Fruit fly (Drosophila melanogaster) whole organism, prepupa: ENCODE results near the gene fy.
A peak's percentile ranks its signal among the peaks of the same experiment; 100 is the strongest.

ENCODE experiments used
- Blimp-1 ChIP-seq: fragments of 200-800 bp; sonication (Bioruptor generic); optimal IDR thresholded peaks from 3 replicates; lab custom pipeline; 2017; ENCODE audit warnings: missing biosample characterization, missing genetic modification characterization, mild to moderate bottlenecking, moderate library complexity, missing genetic modification reagents
- CG10669 ChIP-seq: fragments of 200-800 bp; sonication (Bioruptor generic); optimal IDR thresholded peaks from 3 replicates; lab custom pipeline; 2018; ENCODE audit warnings: missing biosample characterization, mild to moderate bottlenecking, missing genetic modification characterization, moderate library complexity
- CG11294 ChIP-seq: fragments of 200-800 bp; sonication (Bioruptor generic); IDR thresholded peaks from 2 replicates; pipeline ENCODE4 v1.3.6; 2022; ENCODE audit warnings: missing biosample characterization, missing genetic modification characterization
- CG11762 ChIP-seq: fragments of 200-800 bp; sonication (Bioruptor generic); optimal IDR thresholded peaks from 3 replicates; lab custom pipeline; 2016; ENCODE audit warnings: missing biosample characterization, missing genetic modification characterization; ENCODE audit not compliant: insufficient read depth
- CG11902 ChIP-seq: fragments of 200-800 bp; sonication (Bioruptor generic); optimal IDR thresholded peaks from 3 replicates; lab custom pipeline; 2016; ENCODE audit warnings: missing biosample characterization, missing genetic modification characterization
- CG15336 ChIP-seq: fragments of 200-800 bp; sonication (Bioruptor generic); IDR thresholded peaks from 2 replicates; pipeline ENCODE4 v1.3.6; 2022; ENCODE audit warnings: missing biosample characterization, missing genetic modification characterization
- CG16779 ChIP-seq: fragments of 200-800 bp; sonication (Bioruptor generic); optimal IDR thresholded peaks from 3 replicates; lab custom pipeline; 2017; ENCODE audit warnings: missing biosample characterization, mild to moderate bottlenecking, missing genetic modification characterization
- CG3032 ChIP-seq: fragments of 200-800 bp; optimal IDR thresholded peaks from 2 replicates; lab custom pipeline; 2019; ENCODE audit warnings: missing biosample characterization, mild to moderate bottlenecking, missing genetic modification characterization, moderate library complexity
- CG31627 ChIP-seq: fragments of 200-800 bp; sonication (Bioruptor generic); optimal IDR thresholded peaks from 3 replicates; lab custom pipeline; 2016; ENCODE audit warnings: missing biosample characterization, missing genetic modification characterization
- CG32006 ChIP-seq: fragments of 200-800 bp; sonication (Bioruptor generic); optimal IDR thresholded peaks from 3 replicates; lab custom pipeline; 2017; ENCODE audit warnings: missing biosample characterization, mild to moderate bottlenecking, missing genetic modification characterization
- CG34406 ChIP-seq: fragments of 200-800 bp; sonication (Bioruptor generic); optimal IDR thresholded peaks from 3 replicates; lab custom pipeline; 2016; ENCODE audit warnings: missing biosample characterization, missing genetic modification characterization
- CG6163 ChIP-seq: fragments of 200-800 bp; sonication (Bioruptor generic); IDR thresholded peaks from 3 replicates; pipeline ENCODE4 v1.3.6; 2022; ENCODE audit warnings: missing biosample characterization, missing genetic modification characterization
- CG6792 ChIP-seq: fragments of 200-800 bp; sonication (Bioruptor generic); optimal IDR thresholded peaks from 3 replicates; lab custom pipeline; 2016; ENCODE audit warnings: missing biosample characterization, missing genetic modification characterization
- CG6808 ChIP-seq: fragments of 200-800 bp; sonication (Bioruptor generic); optimal IDR thresholded peaks from 3 replicates; lab custom pipeline; 2017; ENCODE audit warnings: missing biosample characterization, missing genetic modification characterization, mild to moderate bottlenecking, moderate library complexity, missing genetic modification reagents
- CG6854 ChIP-seq: fragments of 200-800 bp; sonication (Bioruptor generic); optimal IDR thresholded peaks from 2 replicates; lab custom pipeline; 2017; ENCODE audit warnings: missing biosample characterization, mild to moderate bottlenecking, missing genetic modification characterization
- CG8119 ChIP-seq: fragments of 200-800 bp; sonication (Bioruptor generic); IDR thresholded peaks from 3 replicates; pipeline ENCODE4 v1.3.6; 2022; ENCODE audit warnings: missing biosample characterization, missing genetic modification characterization
- CG8319 ChIP-seq: fragments of 200-800 bp; sonication (Bioruptor generic); optimal IDR thresholded peaks from 3 replicates; lab custom pipeline; 2016; ENCODE audit warnings: missing biosample characterization, missing genetic modification characterization
- CG8632 ChIP-seq: fragments of 200-800 bp; sonication (Bioruptor generic); optimal IDR thresholded peaks from 3 replicates; lab custom pipeline; 2016; ENCODE audit warnings: missing biosample characterization, missing genetic modification characterization
- CG9139 ChIP-seq: fragments of 200-800 bp; sonication (Bioruptor generic); optimal IDR thresholded peaks from 3 replicates; lab custom pipeline; 2017; ENCODE audit warnings: missing biosample characterization, mild to moderate bottlenecking, missing genetic modification characterization
- Eip75B ChIP-seq: fragments of 200-800 bp; sonication (Bioruptor generic); optimal IDR thresholded peaks from 3 replicates; lab custom pipeline; 2016; ENCODE audit warnings: missing biosample characterization, missing genetic modification characterization
- Eip78C ChIP-seq: fragments of 200-800 bp; sonication (Bioruptor generic); peaks from one replicate; lab custom pipeline; 2016; ENCODE audit warnings: missing biosample characterization, missing genetic modification characterization
- Eip93F ChIP-seq: fragments of 200-800 bp; sonication (Bioruptor generic); optimal IDR thresholded peaks from 2 replicates; lab custom pipeline; 2016; ENCODE audit warnings: missing biosample characterization, mild to moderate bottlenecking, missing genetic modification characterization
- Ets21C ChIP-seq: fragments of 200-800 bp; sonication (Bioruptor generic); optimal IDR thresholded peaks from 3 replicates; lab custom pipeline; 2016; ENCODE audit warnings: missing biosample characterization, missing genetic modification characterization
- Ets96B ChIP-seq: fragments of 200-800 bp; optimal IDR thresholded peaks from 2 replicates; lab custom pipeline; 2019; ENCODE audit warnings: missing biosample characterization, mild to moderate bottlenecking, missing genetic modification characterization, moderate library complexity
- Gug ChIP-seq: fragments of 200-800 bp; sonication (Bioruptor generic); IDR thresholded peaks from 2 replicates; pipeline ENCODE4 v1.3.6; 2022; ENCODE audit warnings: missing biosample characterization, missing genetic modification characterization
- Hr4 ChIP-seq: fragments of 200-800 bp; sonication (Bioruptor generic); optimal IDR thresholded peaks from 3 replicates; lab custom pipeline; 2016; ENCODE audit warnings: missing biosample characterization, missing genetic modification characterization
- Lpt ChIP-seq: fragments of 200-800 bp; sonication (Bioruptor generic); optimal IDR thresholded peaks from 3 replicates; lab custom pipeline; 2016; ENCODE audit warnings: missing biosample characterization, missing genetic modification characterization
- Met ChIP-seq: fragments of 200-800 bp; sonication (Bioruptor generic); optimal IDR thresholded peaks from 3 replicates; lab custom pipeline; 2016; ENCODE audit warnings: missing biosample characterization, missing genetic modification characterization
- OdsH ChIP-seq: fragments of 200-800 bp; sonication (Bioruptor generic); optimal IDR thresholded peaks from 3 replicates; lab custom pipeline; 2016; ENCODE audit warnings: missing biosample characterization, missing genetic modification characterization
- Sox102F ChIP-seq: fragments of 200-800 bp; sonication (Bioruptor generic); optimal IDR thresholded peaks from 2 replicates; lab custom pipeline; 2016; ENCODE audit warnings: missing biosample characterization, mild to moderate bottlenecking, missing genetic modification characterization
- Sox14 ChIP-seq: fragments of 200-800 bp; sonication (Bioruptor generic); optimal IDR thresholded peaks from 3 replicates; lab custom pipeline; 2016; ENCODE audit warnings: missing biosample characterization, missing genetic modification characterization
- Sox15 ChIP-seq: fragments of 200-800 bp; sonication (Bioruptor generic); optimal IDR thresholded peaks from 3 replicates; lab custom pipeline; 2016; ENCODE audit warnings: missing biosample characterization, missing genetic modification characterization
- achi ChIP-seq: fragments of 200-800 bp; sonication (Bioruptor generic); optimal IDR thresholded peaks from 3 replicates; lab custom pipeline; 2016; ENCODE audit warnings: missing biosample characterization, missing genetic modification characterization
- acj6 ChIP-seq: fragments of 200-800 bp; sonication (Bioruptor generic); optimal IDR thresholded peaks from 3 replicates; lab custom pipeline; 2016; ENCODE audit warnings: missing biosample characterization, missing genetic modification characterization
- cyc ChIP-seq: fragments of 200-800 bp; sonication (Bioruptor generic); optimal IDR thresholded peaks from 3 replicates; lab custom pipeline; 2016; ENCODE audit warnings: missing biosample characterization, missing genetic modification characterization
- dac ChIP-seq: fragments of 200-800 bp; sonication (Bioruptor generic); optimal IDR thresholded peaks from 2 replicates; lab custom pipeline; 2017; ENCODE audit warnings: missing biosample characterization, mild to moderate bottlenecking, missing genetic modification characterization
- eg ChIP-seq: fragments of 200-800 bp; sonication (Bioruptor generic); IDR thresholded peaks from 3 replicates; pipeline ENCODE4 v1.3.6; 2022; ENCODE audit warnings: missing biosample characterization, missing genetic modification characterization
- esn ChIP-seq: fragments of 200-800 bp; sonication (Bioruptor generic); optimal IDR thresholded peaks from 2 replicates; lab custom pipeline; 2016; ENCODE audit warnings: missing biosample characterization, mild to moderate bottlenecking, missing genetic modification characterization, moderate library complexity
- fd59A ChIP-seq: fragments of 200-800 bp; sonication (Bioruptor generic); optimal IDR thresholded peaks from 2 replicates; lab custom pipeline; 2017; ENCODE audit warnings: missing biosample characterization, mild to moderate bottlenecking, missing genetic modification characterization, missing genetic modification reagents
- lz ChIP-seq: fragments of 200-800 bp; sonication (Bioruptor generic); optimal IDR thresholded peaks from 3 replicates; lab custom pipeline; 2016; ENCODE audit warnings: missing biosample characterization, missing genetic modification characterization
- salr ChIP-seq, 2 experiments: fragments of 200-800 bp; sonication (Bioruptor generic); optimal IDR thresholded peaks; 3 replicates each; lab custom pipeline; 2016 to 2018; ENCODE audit warnings: missing biosample characterization in 2 of 2, missing genetic modification characterization in 2 of 2, mild to moderate bottlenecking in 1 of 2
- spab ChIP-seq: fragments of 200-800 bp; sonication (Bioruptor generic); optimal IDR thresholded peaks from 2 replicates; lab custom pipeline; 2017; ENCODE audit warnings: missing biosample characterization, mild to moderate bottlenecking, missing genetic modification characterization, missing genetic modification reagents
- ss ChIP-seq, 2 experiments: fragments of 200-800 bp; sonication (Bioruptor generic); optimal IDR thresholded peaks; 2 replicates in 1 of 2; 3 replicates in 1 of 2; lab custom pipeline; 2017 to 2018; ENCODE audit warnings: mild to moderate bottlenecking in 2 of 2, missing biosample characterization in 2 of 2, missing genetic modification characterization in 2 of 2, moderate library complexity in 1 of 2
- svp ChIP-seq: fragments of 200-800 bp; sonication (Bioruptor generic); peaks from one replicate; lab custom pipeline; 2016; ENCODE audit warnings: missing biosample characterization, missing genetic modification characterization
- topi ChIP-seq: fragments of 200-800 bp; sonication (Bioruptor generic); optimal IDR thresholded peaks from 3 replicates; lab custom pipeline; 2016; ENCODE audit warnings: missing biosample characterization, missing genetic modification characterization
- vri ChIP-seq: fragments of 200-800 bp; sonication (Bioruptor generic); optimal IDR thresholded peaks from 3 replicates; lab custom pipeline; 2016; ENCODE audit warnings: missing biosample characterization, mild to moderate bottlenecking, missing genetic modification characterization

fy gene

DNA sequence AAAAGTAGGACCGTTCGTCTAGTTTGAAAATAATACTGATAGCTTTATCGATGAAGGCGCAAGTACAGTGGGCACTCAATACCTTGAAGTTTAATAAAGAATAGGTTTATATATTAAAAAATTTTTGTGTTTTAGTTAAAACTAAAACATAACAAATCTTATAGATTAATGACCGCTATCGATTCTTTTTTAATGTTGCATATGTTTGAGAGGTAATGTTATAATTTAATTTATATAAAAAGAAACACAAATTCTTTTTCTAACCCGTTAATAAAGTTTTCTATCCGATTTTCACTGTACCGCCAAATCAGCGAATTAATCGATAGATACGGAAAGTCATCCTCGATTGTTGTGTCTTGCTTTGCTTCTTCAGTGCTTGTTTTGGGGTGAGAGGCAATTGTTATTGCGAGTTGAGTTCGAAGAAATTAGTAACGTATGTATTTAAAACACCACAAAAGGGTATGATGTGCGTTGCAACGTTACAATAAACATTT, 18.9 kb downstream of the fy start, which contains the start of the genes Dad1 and CG13384 (continued):
- TF ChIP-seq CG15336 (GFP tag; lab: Robert Waterston, UW) (peak; percentile 90), Ets21C (peak; percentile 79), CG3032 (tag; lab: Kevin White, UChicago) (peak; percentile 95), topi (GFP tag; lab: Kevin White, UChicago) (peak; percentile 89), vri (peak; percentile 77), cyc (peak; percentile 89), ss (GFP tag; optimal IDR thresholded peaks at IDR 0.05; lab: Kevin White, UChicago) (peak; percentile 87 to 90), lz (GFP tag; lab: Kevin White, UChicago) (peak; percentile 93), OdsH (GFP tag; lab: Kevin White, UChicago) (peak; percentile 95), acj6 (GFP tag; lab: Kevin White, UChicago) (peak; percentile 94), Eip78C (GFP tag; lab: Kevin White, UChicago) (peak; percentile 98), Gug (GFP tag; lab: Robert Waterston, UW) (peak; percentile 92), CG8119 (GFP tag; lab: Robert Waterston, UW) (peak; percentile 94), CG6808 (GFP tag; lab: Kevin White, UChicago) (peak; percentile 88), CG10669 (GFP tag; lab: Kevin White, UChicago) (peak; percentile 91), CG11902 (GFP tag; lab: Kevin White, UChicago) (peak; percentile 86), CG8632 (peak; percentile 93), spab (GFP tag; lab: Kevin White, UChicago) (peak; percentile 80), Lpt (GFP tag; lab: Kevin White, UChicago) (peak; percentile 86), achi (GFP tag; lab: Kevin White, UChicago) (peak; percentile 93), Eip75B (GFP tag; lab: Kevin White, UChicago) (peak; percentile 89), dac (GFP tag; lab: Kevin White, UChicago) (peak; percentile 57), fd59A (peak; percentile 78), CG6163 (GFP tag; lab: Robert Waterston, UW) (no peak; the same call in 1 of the 3 replicates), CG32006 (GFP tag; lab: Kevin White, UChicago) (peak; percentile 93), Ets96B (peak; percentile 80), salr (GFP tag; optimal IDR thresholded peaks at IDR 0.05; lab: Kevin White, UChicago) (peak in 1 of 2 experiments; percentile 67), Sox14 (GFP tag; lab: Kevin White, UChicago) (peak; percentile 91)

dm6 chr2L:8382646-8383045, 20.4 kb downstream of the fy start, which contains the start of the genes CG13392 and Rcd4:
Gene CG13392, minus strand, starts transcription at chr2L:8382807.
Gene Rcd4, plus strand, starts transcription at chr2L:8382861.
- TF ChIP-seq CG11294 (GFP tag; lab: Robert Waterston, UW): peak; percentile 38; the same call in 1 of the 2 replicates
- TF ChIP-seq Blimp-1 (GFP tag; lab: Kevin White, UChicago): no peak
- TF ChIP-seq spab (GFP tag; lab: Kevin White, UChicago): no peak
- no peak for TF ChIP-seq CG16779 (tag; lab: Kevin White, UChicago)
- peak; percentile 50 for TF ChIP-seq Eip75B (GFP tag; lab: Kevin White, UChicago)
- no peak for TF ChIP-seq CG8119 (GFP tag; lab: Robert Waterston, UW)
- peak; percentile 57 for TF ChIP-seq Met (GFP tag; lab: Kevin White, UChicago)
- TF ChIP-seq CG11762: peak; percentile 21
- TF ChIP-seq Sox102F (GFP tag; lab: Kevin White, UChicago): peak; percentile 65
- peak; percentile 80 for TF ChIP-seq achi (GFP tag; lab: Kevin White, UChicago)
- peak; percentile 47 for TF ChIP-seq svp (GFP tag; lab: Kevin White, UChicago)
- TF ChIP-seq Sox15 (GFP tag; lab: Kevin White, UChicago): no peak
- TF ChIP-seq CG31627 (GFP tag; lab: Kevin White, UChicago): peak; percentile 80
- TF ChIP-seq CG6854 (GFP tag; lab: Kevin White, UChicago): peak; percentile 36
- TF ChIP-seq Ets21C: peak; percentile 42
- peak; percentile 78 for TF ChIP-seq Eip78C (GFP tag; lab: Kevin White, UChicago)
- peak; percentile 64 for TF ChIP-seq eg (GFP tag; lab: Robert Waterston, UW)
- TF ChIP-seq CG11902 (GFP tag; lab: Kevin White, UChicago): peak; percentile 39
- peak; percentile 76 for TF ChIP-seq topi (GFP tag; lab: Kevin White, UChicago)
- peak; percentile 69; the same call in 2 of the 3 replicates for TF ChIP-seq CG6163 (GFP tag; lab: Robert Waterston, UW)
- TF ChIP-seq esn: peak; percentile 77
- TF ChIP-seq CG8319: no peak
- TF ChIP-seq CG8632: peak; percentile 26
- peak; percentile 12 for TF ChIP-seq Ets96B
- TF ChIP-seq vri: peak; percentile 92
- peak; percentile 35 for TF ChIP-seq Hr4
- peak; percentile 35 for TF ChIP-seq CG10669 (GFP tag; lab: Kevin White, UChicago)
- peak; percentile 60 for TF ChIP-seq acj6 (GFP tag; lab: Kevin White, UChicago)
- no peak for TF ChIP-seq Eip93F (GFP tag; lab: Kevin White, UChicago)
- TF ChIP-seq fd59A: no peak
- TF ChIP-seq CG34406 (GFP tag; lab: Kevin White, UChicago): peak; percentile 14
- TF ChIP-seq cyc: peak; percentile 77
- no peak for TF ChIP-seq Gug (GFP tag; lab: Robert Waterston, UW)
- peak in 1 of 2 experiments; percentile 26 for TF ChIP-seq ss (GFP tag; optimal IDR thresholded peaks at IDR 0.05; lab: Kevin White, UChicago)
- TF ChIP-seq CG6792 (GFP tag; lab: Kevin White, UChicago): peak; percentile 58
- no peak for TF ChIP-seq CG9139 (GFP tag; lab: Kevin White, UChicago)
